Fruit fly (Drosophila melanogaster) S2 (cell line): ENCODE data around the gene CG32264.
A peak's percentile ranks its signal among the peaks of the same experiment; 100 is the strongest.

Source experiments
- CG8478 ChIP-seq: fragments of >200 bp; optimal IDR thresholded peaks from 2 replicates; lab custom pipeline; 2018
- CTCF ChIP-seq, 2 experiments: fragments of >200 bp; optimal IDR thresholded peaks; 2 replicates each; lab custom pipeline; 2018

CG32264 gene

dm6 chr3L:3797681-3798080 is 8.6 kb downstream of the CG32264 start:
- no peak for TF ChIP-seq CG8478 (lab: Kevin White, UChicago)
- no peak for TF ChIP-seq CTCF (optimal IDR thresholded peaks at IDR 0.05; lab: Kevin White, UChicago)

- TF ChIP-seq CG8478 (lab: Kevin White, UChicago), result no peak
- TF ChIP-seq CTCF (optimal IDR thresholded peaks at IDR 0.05; lab: Kevin White, UChicago), result no peak
Observed at dm6 chr3L:3791043-3791682, 15.1 kb downstream of the CG32264 start.

dm6 chr3L:3790504-3790903 is 15.8 kb downstream of the CG32264 start, which contains the start of gene CG32266:
Gene CG32266 (plus strand): TSS chr3L:3790804.
- no peak for TF ChIP-seq CG8478 (lab: Kevin White, UChicago)

dm6 chr3L:3788790-3789421 is 17.4 kb downstream of the CG32264 start:
- TF ChIP-seq CG8478 (lab: Kevin White, UChicago) (no peak), CTCF (optimal IDR thresholded peaks at IDR 0.05; lab: Kevin White, UChicago) (peak; percentile 30 to 67)

- TF ChIP-seq CG8478 (lab: Kevin White, UChicago) (no peak), CTCF (optimal IDR thresholded peaks at IDR 0.05; lab: Kevin White, UChicago) (peak in 1 of 2 experiments; percentile 37)
Observed at dm6 chr3L:3787595-3788151, 18.6 kb downstream of the CG32264 start.

- no peak for TF ChIP-seq CTCF (optimal IDR thresholded peaks at IDR 0.05; lab: Kevin White, UChicago)
- TF ChIP-seq CG8478 (lab: Kevin White, UChicago), result no peak
Observed at dm6 chr3L:3787077-3787433, 19.2 kb downstream of the CG32264 start.

dm6 chr3L:3786344-3787076 is 19.7 kb downstream of the CG32264 start:
- no peak for TF ChIP-seq CTCF (optimal IDR thresholded peaks at IDR 0.05; lab: Kevin White, UChicago)
- TF ChIP-seq CG8478 (lab: Kevin White, UChicago), result no peak

- no peak for TF ChIP-seq CG8478 (lab: Kevin White, UChicago)
- TF ChIP-seq CTCF (optimal IDR thresholded peaks at IDR 0.05; lab: Kevin White, UChicago), result no peak
Observed at dm6 chr3L:3785688-3786087, 20.6 kb downstream of the CG32264 start.

- TF ChIP-seq CTCF (optimal IDR thresholded peaks at IDR 0.05; lab: Kevin White, UChicago) (no peak), CG8478 (lab: Kevin White, UChicago) (no peak)
Observed at dm6 chr3L:3785002-3785661, 21.1 kb downstream of the CG32264 start.

dm6 chr3L:3784001-3784400 is 22.3 kb downstream of the CG32264 start:
- TF ChIP-seq CG8478 (lab: Kevin White, UChicago) (no peak), CTCF (optimal IDR thresholded peaks at IDR 0.05; lab: Kevin White, UChicago) (no peak)

- no peak for TF ChIP-seq CTCF (optimal IDR thresholded peaks at IDR 0.05; lab: Kevin White, UChicago)
- TF ChIP-seq CG8478 (lab: Kevin White, UChicago), result no peak
Observed at dm6 chr3L:3783436-3783835, 22.8 kb downstream of the CG32264 start.

dm6 chr3L:3782584-3783218 is 23.6 kb downstream of the CG32264 start:
- TF ChIP-seq CG8478 (lab: Kevin White, UChicago) (no peak), CTCF (optimal IDR thresholded peaks at IDR 0.05; lab: Kevin White, UChicago) (no peak)

dm6 chr3L:3778463-3778862 is 27.8 kb downstream of the CG32264 start:
- TF ChIP-seq CTCF (optimal IDR thresholded peaks at IDR 0.05; lab: Kevin White, UChicago) (no peak), CG8478 (lab: Kevin White, UChicago) (no peak)

- TF ChIP-seq CG8478 (lab: Kevin White, UChicago) (no peak), CTCF (optimal IDR thresholded peaks at IDR 0.05; lab: Kevin White, UChicago) (no peak)
Observed at dm6 chr3L:3776559-3777097, 29.6 kb downstream of the CG32264 start.
